Worm (Caenorhabditis elegans) whole organism, L4/young adult: ENCODE results near the gene byn-1.

ENCODE experiments used
- W03F9.2 ChIP-seq: fragments of 150-350 bp; optimal IDR thresholded peaks from 2 replicates; lab custom pipeline; 2014; ENCODE audit warnings: missing biosample characterization, missing genetic modification characterization
- dao-5 ChIP-seq: sonication (generic microtip); optimal IDR thresholded peaks from 2 replicates; lab custom pipeline; 2016; ENCODE audit warnings: missing genotype, missing genetic modification characterization, moderate library complexity, missing compliant biosample characterization
- him-1 ChIP-seq: sonication (generic microtip); optimal IDR thresholded peaks from 2 replicates; lab custom pipeline; 2016; ENCODE audit warnings: missing genotype, missing genetic modification reagents, missing genetic modification characterization, missing compliant biosample characterization

DNA sequence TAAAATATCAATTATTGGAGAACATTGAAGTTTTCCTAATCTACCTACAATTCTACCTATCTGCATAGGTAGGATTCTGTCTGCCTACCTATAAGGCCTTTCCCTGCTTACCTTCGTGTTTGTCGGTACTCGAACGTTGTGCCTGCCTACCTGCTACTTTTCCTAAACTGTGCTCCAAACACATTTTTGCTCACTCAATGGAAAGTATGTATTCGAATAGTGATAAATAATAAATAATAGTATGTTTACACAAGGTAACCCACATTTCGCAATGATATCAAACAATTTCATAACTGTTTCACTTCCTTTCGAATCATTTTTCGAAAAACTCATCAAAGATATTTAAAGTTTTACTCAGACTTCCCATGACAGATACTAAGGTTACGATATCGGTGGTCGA, 7.7 kb downstream of the byn-1 start, which contains the start of gene F57B9.3:
- TF ChIP-seq him-1 (tag; lab: Kevin White, UChicago) (no peak), W03F9.2 (tag; lab: Kevin White, UChicago) (no peak), dao-5 (no peak)
